Fruit fly (Drosophila melanogaster) whole organism, embryonic: ENCODE measurements around the gene CG13248.

Experiments
- Bdp1 ChIP-seq: fragments of 200-800 bp; sonication (Bioruptor generic); optimal IDR thresholded peaks from 3 replicates; lab custom pipeline; 2016; ENCODE audit warnings: missing biosample characterization, missing genetic modification characterization
- Blimp-1 ChIP-seq: fragments of 200-800 bp; sonication (Bioruptor generic); optimal IDR thresholded peaks from 3 replicates; lab custom pipeline; 2018; ENCODE audit warnings: missing biosample characterization, missing genetic modification characterization, mild to moderate bottlenecking, moderate library complexity, missing genetic modification reagents
- C15 ChIP-seq: fragments of 200-800 bp; sonication (Bioruptor generic); IDR thresholded peaks from 3 replicates; pipeline ENCODE4 v1.3.6; 2022; ENCODE audit warnings: missing biosample characterization, missing genetic modification characterization
- CG10209 ChIP-seq: fragments of 200-800 bp; sonication (Bioruptor generic); optimal IDR thresholded peaks from 3 replicates; lab custom pipeline; 2017; ENCODE audit warnings: missing biosample characterization, mild to moderate bottlenecking, missing genetic modification characterization, missing genetic modification reagents
- CG10274 ChIP-seq: fragments of 200-800 bp; sonication (Bioruptor generic); optimal IDR thresholded peaks from 3 replicates; lab custom pipeline; 2017; ENCODE audit warnings: missing biosample characterization, mild to moderate bottlenecking, missing genetic modification characterization
- CG14667 ChIP-seq: fragments of 200-800 bp; sonication (Bioruptor generic); IDR thresholded peaks from 2 replicates; pipeline ENCODE4 v1.3.6; 2022; ENCODE audit warnings: missing biosample characterization, missing genetic modification characterization
- CG1529 ChIP-seq: fragments of 200-800 bp; sonication (Bioruptor generic); optimal IDR thresholded peaks from 3 replicates; lab custom pipeline; 2018; ENCODE audit warnings: missing biosample characterization, missing genetic modification characterization
- CG16779 ChIP-seq: fragments of 200-800 bp; sonication (Bioruptor generic); IDR thresholded peaks from 2 replicates; pipeline ENCODE4 v1.3.6; 2022; ENCODE audit warnings: missing biosample characterization, missing genetic modification characterization
- CG16863 ChIP-seq: fragments of 200-800 bp; sonication (Bioruptor generic); optimal IDR thresholded peaks from 3 replicates; lab custom pipeline; 2016; ENCODE audit warnings: missing biosample characterization, missing genetic modification characterization
- CG18262 ChIP-seq: fragments of 200-800 bp; optimal IDR thresholded peaks from 3 replicates; lab custom pipeline; 2019; ENCODE audit warnings: missing biosample characterization, mild to moderate bottlenecking, missing genetic modification characterization, moderate library complexity
- CG2199 ChIP-seq: fragments of 200-800 bp; sonication (Bioruptor generic); IDR thresholded peaks from 3 replicates; pipeline ENCODE4 v1.3.6; 2022; ENCODE audit warnings: missing biosample characterization, missing genetic modification characterization
- CG2678 ChIP-seq: fragments of 200-800 bp; sonication (Bioruptor generic); optimal IDR thresholded peaks from 3 replicates; lab custom pipeline; 2019; ENCODE audit warnings: missing biosample characterization, mild to moderate bottlenecking, missing genetic modification characterization, moderate library complexity
- CG2875 ChIP-seq: fragments of 200-800 bp; sonication (Bioruptor generic); optimal IDR thresholded peaks from 2 replicates; lab custom pipeline; 2017; ENCODE audit warnings: missing biosample characterization, mild to moderate bottlenecking, missing genetic modification characterization, missing genetic modification reagents
- CG3163 ChIP-seq: fragments of 200-800 bp; sonication (Bioruptor generic); optimal IDR thresholded peaks from 3 replicates; lab custom pipeline; 2016; ENCODE audit warnings: missing biosample characterization, missing genetic modification characterization
- CG34376 ChIP-seq: fragments of 200-800 bp; sonication (Bioruptor generic); optimal IDR thresholded peaks from 2 replicates; lab custom pipeline; 2018; ENCODE audit warnings: missing biosample characterization, mild to moderate bottlenecking, missing genetic modification characterization
- CG6272 ChIP-seq: fragments of 200-800 bp; sonication (Bioruptor generic); IDR thresholded peaks from 2 replicates; pipeline ENCODE4 v1.3.6; 2022; ENCODE audit warnings: missing biosample characterization, missing genetic modification characterization
- CG7839 ChIP-seq: fragments of 200-800 bp; sonication (Bioruptor generic); optimal IDR thresholded peaks from 3 replicates; lab custom pipeline; 2018; ENCODE audit warnings: missing biosample characterization, mild to moderate bottlenecking, missing genetic modification characterization, moderate library complexity
- CG8765 ChIP-seq: fragments of 200-800 bp; sonication (Bioruptor generic); IDR thresholded peaks from 2 replicates; pipeline ENCODE4 v1.3.6; 2022; ENCODE audit warnings: missing biosample characterization, missing genetic modification characterization
- CG9932 ChIP-seq: fragments of 200-800 bp; sonication (Bioruptor generic); IDR thresholded peaks from 2 replicates; pipeline ENCODE4 v1.3.6; 2022; ENCODE audit warnings: missing biosample characterization, missing genetic modification characterization
- Dfd ChIP-seq, 2 experiments: fragments of >200 bp; optimal IDR thresholded peaks; 2 replicates each; lab custom pipeline; 2017; ENCODE audit warnings: missing biosample characterization in 2 of 2, missing genetic modification characterization in 2 of 2
- Jarid2 ChIP-seq: fragments of 200-800 bp; sonication (Bioruptor generic); optimal IDR thresholded peaks from 3 replicates; lab custom pipeline; 2017; ENCODE audit warnings: mild to moderate bottlenecking, missing biosample characterization, missing genetic modification reagents, missing genetic modification characterization
- Lhr ChIP-seq: fragments of 200-800 bp; sonication (Bioruptor generic); optimal IDR thresholded peaks from 3 replicates; lab custom pipeline; 2017; ENCODE audit warnings: mild to moderate bottlenecking, missing biosample characterization, missing genetic modification reagents, missing genetic modification characterization
- Neu2 ChIP-seq: fragments of 200-800 bp; sonication (Bioruptor generic); optimal IDR thresholded peaks from 3 replicates; lab custom pipeline; 2016; ENCODE audit warnings: missing biosample characterization, missing genetic modification characterization, borderline replicate concordance
- TFAM ChIP-seq: fragments of 200-800 bp; sonication (Bioruptor generic); optimal IDR thresholded peaks from 2 replicates; lab custom pipeline; 2017; ENCODE audit warnings: missing biosample characterization, missing genetic modification characterization, inconsistent platforms
- Usf ChIP-seq: fragments of 200-800 bp; sonication (Bioruptor generic); optimal IDR thresholded peaks from 2 replicates; lab custom pipeline; 2017; ENCODE audit warnings: missing genotype, missing biosample characterization, missing genetic modification characterization
- az2 ChIP-seq: fragments of 200-800 bp; sonication (Bioruptor generic); optimal IDR thresholded peaks from 3 replicates; lab custom pipeline; 2016; ENCODE audit warnings: missing biosample characterization, missing genetic modification characterization
- bsh ChIP-seq, 2 experiments: fragments of 200-800 bp; sonication (Bioruptor generic); optimal IDR thresholded peaks; 2 replicates each; lab custom pipeline; 2017 to 2018; ENCODE audit warnings: mild to moderate bottlenecking in 2 of 2, missing biosample characterization in 2 of 2, missing genetic modification characterization in 2 of 2, moderate library complexity in 1 of 2
- btn ChIP-seq: fragments of 200-800 bp; sonication (Bioruptor generic); optimal IDR thresholded peaks from 2 replicates; lab custom pipeline; 2016; ENCODE audit warnings: missing biosample characterization, missing genetic modification characterization
- cas ChIP-seq: fragments of 200-800 bp; sonication (Bioruptor generic); IDR thresholded peaks from 2 replicates; pipeline ENCODE4 v1.3.6; 2022; ENCODE audit warnings: missing biosample characterization, missing genetic modification characterization
- chinmo ChIP-seq: fragments of 200-800 bp; sonication (Bioruptor generic); IDR thresholded peaks from 4 replicates; pipeline ENCODE4 v1.3.6; 2022; ENCODE audit warnings: missing biosample characterization, missing genetic modification characterization; ENCODE audit not compliant: partially characterized antibody
- ewg ChIP-seq: fragments of 200-800 bp; sonication (Bioruptor generic); optimal IDR thresholded peaks from 3 replicates; lab custom pipeline; 2017; ENCODE audit warnings: mild to moderate bottlenecking, missing biosample characterization, missing genetic modification reagents, missing genetic modification characterization
- exex ChIP-seq: fragments of 200-800 bp; sonication (Bioruptor generic); optimal IDR thresholded peaks from 4 replicates; lab custom pipeline; 2018; ENCODE audit warnings: missing biosample characterization, mild to moderate bottlenecking, missing genetic modification characterization, moderate library complexity
- fu2 ChIP-seq: fragments of 200-800 bp; sonication (Bioruptor generic); optimal IDR thresholded peaks from 2 replicates; lab custom pipeline; 2016; ENCODE audit warnings: missing biosample characterization, missing genetic modification characterization
- gcm2 ChIP-seq: fragments of 200-800 bp; sonication (Bioruptor generic); optimal IDR thresholded peaks from 2 replicates; lab custom pipeline; 2016; ENCODE audit warnings: missing biosample characterization, missing genetic modification characterization
- grn ChIP-seq: fragments of 200-800 bp; sonication (Bioruptor generic); optimal IDR thresholded peaks from 3 replicates; lab custom pipeline; 2017; ENCODE audit warnings: missing biosample characterization, missing genetic modification characterization
- hbn ChIP-seq: fragments of 200-800 bp; sonication (Bioruptor generic); IDR thresholded peaks from 2 replicates; pipeline ENCODE4 v1.3.6; 2022; ENCODE audit warnings: missing biosample characterization, missing genetic modification characterization; ENCODE audit not compliant: partially characterized antibody
- her ChIP-seq: fragments of 200-800 bp; sonication (Bioruptor generic); optimal IDR thresholded peaks from 2 replicates; lab custom pipeline; 2016; ENCODE audit warnings: missing biosample characterization, missing genetic modification characterization
- jigr1 ChIP-seq: fragments of 200-800 bp; sonication (Bioruptor generic); IDR thresholded peaks from 3 replicates; pipeline ENCODE4 v1.3.6; 2022; ENCODE audit warnings: missing biosample characterization, missing genetic modification characterization
- klu ChIP-seq: fragments of 200-800 bp; sonication (Bioruptor generic); IDR thresholded peaks from 2 replicates; pipeline ENCODE4 v1.3.6; 2022; ENCODE audit warnings: missing biosample characterization, missing genetic modification characterization
- luna ChIP-seq: fragments of 200-800 bp; sonication (Bioruptor generic); optimal IDR thresholded peaks from 2 replicates; lab custom pipeline; 2016; ENCODE audit warnings: missing biosample characterization, missing genetic modification characterization
- mld ChIP-seq: fragments of 200-800 bp; sonication (Bioruptor generic); IDR thresholded peaks from 3 replicates; pipeline ENCODE4 v1.3.6; 2022; ENCODE audit warnings: missing biosample characterization, missing genetic modification characterization; ENCODE audit not compliant: partially characterized antibody
- pum ChIP-seq: fragments of 200-800 bp; sonication (Bioruptor generic); optimal IDR thresholded peaks from 2 replicates; lab custom pipeline; 2016; ENCODE audit warnings: missing biosample characterization, missing genetic modification characterization
- sc ChIP-seq, 3 experiments: fragments of >200 bp in 2 of 3; fragments of 200-800 bp in 1 of 3; sonication (Bioruptor generic) in 1 of 3; optimal IDR thresholded peaks; 2 replicates in 2 of 3; 3 replicates in 1 of 3; lab custom pipeline; 2017; ENCODE audit warnings: mild to moderate bottlenecking in 1 of 3, missing biosample characterization in 1 of 3, missing genetic modification characterization in 1 of 3, missing genetic modification reagents in 1 of 3
- sim ChIP-seq: fragments of 200-800 bp; sonication (Bioruptor generic); IDR thresholded peaks from 2 replicates; pipeline ENCODE4 v1.3.6; 2022; ENCODE audit warnings: missing biosample characterization, missing genetic modification characterization
- sisA ChIP-seq: fragments of 200-800 bp; sonication (Bioruptor generic); IDR thresholded peaks from 2 replicates; pipeline ENCODE4 v1.3.6; 2022; ENCODE audit warnings: missing biosample characterization, missing genetic modification characterization
- sr ChIP-seq: fragments of 200-800 bp; sonication (Bioruptor generic); IDR thresholded peaks from 3 replicates; pipeline ENCODE4 v1.3.6; 2022; ENCODE audit warnings: missing biosample characterization, missing genetic modification characterization
- tll ChIP-seq, 2 experiments: fragments of 200-800 bp in 1 of 2; fragments of >200 bp in 1 of 2; sonication (Bioruptor generic) in 1 of 2; optimal IDR thresholded peaks; 2 replicates each; lab custom pipeline; 2017 to 2019; ENCODE audit warnings: missing biosample characterization in 2 of 2, missing genetic modification characterization in 2 of 2, mild to moderate bottlenecking in 1 of 2, moderate library complexity in 1 of 2
- vfl ChIP-seq: fragments of 200-800 bp; sonication (Bioruptor generic); optimal IDR thresholded peaks from 2 replicates; lab custom pipeline; 2016; ENCODE audit warnings: missing biosample characterization, missing genetic modification characterization

CG13248 gene

DNA sequence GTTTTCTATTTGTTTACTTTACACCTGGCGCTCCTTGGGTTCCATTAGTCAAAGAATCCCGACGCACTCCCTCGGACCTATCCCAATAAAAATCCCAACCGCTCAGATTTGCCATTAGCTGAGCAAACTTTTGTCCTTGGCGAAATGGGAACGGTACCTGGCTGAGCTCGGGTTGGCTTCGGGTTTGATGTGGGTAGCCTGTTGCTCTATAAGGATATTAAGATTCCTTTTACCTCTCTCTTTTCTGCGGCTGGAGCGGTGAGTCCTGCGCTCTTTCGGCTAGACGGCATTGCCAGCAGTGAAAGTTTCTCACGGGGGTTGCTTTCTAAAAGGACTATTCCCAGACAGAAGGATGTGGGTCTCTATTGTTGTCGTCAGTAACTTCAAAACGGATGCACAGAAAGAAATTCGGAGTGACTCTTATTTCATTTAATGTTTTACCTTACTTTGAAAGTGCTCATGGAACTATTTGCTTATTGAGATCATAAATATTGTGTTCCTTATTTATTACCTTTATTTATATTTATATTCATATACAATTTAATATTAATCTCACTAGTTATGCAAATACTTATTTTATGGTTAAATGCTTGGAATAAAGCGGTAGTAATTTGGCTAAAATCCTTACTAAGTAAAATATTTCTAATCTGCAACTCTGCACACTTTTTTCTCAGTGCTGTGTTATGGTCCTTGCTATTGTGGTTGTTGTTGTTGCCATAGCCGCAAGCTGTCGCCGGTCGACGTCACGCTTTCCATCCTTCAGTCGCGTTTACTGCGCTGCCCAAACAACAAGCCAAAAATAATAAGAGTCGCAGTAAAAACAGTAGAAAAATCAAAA, 31.5 kb upstream of the CG13248 start, which contains the start of gene CG5910 (continued):
- TF ChIP-seq sim (GFP tag; lab: Robert Waterston, UW) (0 out of 2 replicates have a peak, but pooled peaks have one; percentile 46), Neu2 (GFP tag; lab: Kevin White, UChicago) (no peak), Dfd (GFP tag; optimal IDR thresholded peaks at IDR 0.05; lab: Kevin White, UChicago) (no peak), CG6272 (peak; percentile 54; the same call in 1 of the 2 replicates), CG3163 (GFP tag; lab: Kevin White, UChicago) (peak; percentile 39), her (GFP tag; lab: Kevin White, UChicago) (no peak), tll (GFP tag; optimal IDR thresholded peaks at IDR 0.05; lab: Kevin White, UChicago) (no peak), CG10209 (GFP tag; lab: Kevin White, UChicago) (peak; percentile 89), klu (GFP tag; lab: Robert Waterston, UW) (peak; percentile 72), sr (GFP tag; lab: Robert Waterston, UW) (no peak), CG16863 (peak; percentile 8), CG1529 (peak; percentile 68), CG7839 (tag; lab: Kevin White, UChicago) (peak; percentile 95), chinmo (GFP tag; lab: Robert Waterston, UW) (no peak), CG18262 (tag; lab: Kevin White, UChicago) (peak; percentile 95), luna (no peak), CG10274 (peak; percentile 58), CG16779 (GFP tag; lab: Robert Waterston, UW) (no peak), pum (no peak), az2 (GFP tag; lab: Kevin White, UChicago) (peak; percentile 82), grn (GFP tag; lab: Kevin White, UChicago) (no peak), jigr1 (GFP tag; lab: Robert Waterston, UW) (peak; percentile 61; the same call in 1 of the 3 replicates), vfl (GFP tag; lab: Kevin White, UChicago) (no peak), CG9932 (GFP tag; lab: Robert Waterston, UW) (peak; percentile 65), exex (peak; percentile 63), TFAM (GFP tag; lab: Kevin White, UChicago) (no peak), ewg (GFP tag; lab: Kevin White, UChicago) (peak; percentile 69), gcm2 (GFP tag; lab: Kevin White, UChicago) (no peak), Usf (peak; percentile 70), sc (optimal IDR thresholded peaks at IDR 0.05; lab: Kevin White, UChicago) (no peak), sc (GFP tag; optimal IDR thresholded peaks at IDR 0.05; lab: Kevin White, UChicago) (peak; percentile 7), CG34376 (peak; percentile 80), sisA (GFP tag; lab: Robert Waterston, UW) (peak; percentile 84), Lhr (GFP tag; lab: Kevin White, UChicago) (peak; percentile 48), btn (GFP tag; lab: Kevin White, UChicago) (no peak), C15 (GFP tag; lab: Robert Waterston, UW) (0 out of 3 replicates have a peak, but pooled peaks have one; percentile 55), Jarid2 (GFP tag; lab: Kevin White, UChicago) (peak; percentile 63), Blimp-1 (GFP tag; lab: Kevin White, UChicago) (no peak), Bdp1 (peak; percentile 31), cas (GFP tag; lab: Robert Waterston, UW) (no peak), CG14667 (GFP tag; lab: Robert Waterston, UW) (peak; percentile 67; the same call in 1 of the 2 replicates), mld (GFP tag; lab: Robert Waterston, UW) (no peak), hbn (GFP tag; lab: Robert Waterston, UW) (no peak), CG2678 (tag; lab: Kevin White, UChicago) (peak; percentile 96), bsh (GFP tag; optimal IDR thresholded peaks at IDR 0.05; lab: Kevin White, UChicago) (peak; percentile 25 to 89), CG8765 (GFP tag; lab: Robert Waterston, UW) (0 out of 2 replicates have a peak, but pooled peaks have one; percentile 39), CG2199 (GFP tag; lab: Robert Waterston, UW) (no peak), CG2875 (peak; percentile 78), fu2 (GFP tag; lab: Kevin White, UChicago) (peak; percentile 4)
